Worm (Caenorhabditis elegans): Measurements from ENCODE around the gene M163.7.

The M163.7 gene

DNA sequence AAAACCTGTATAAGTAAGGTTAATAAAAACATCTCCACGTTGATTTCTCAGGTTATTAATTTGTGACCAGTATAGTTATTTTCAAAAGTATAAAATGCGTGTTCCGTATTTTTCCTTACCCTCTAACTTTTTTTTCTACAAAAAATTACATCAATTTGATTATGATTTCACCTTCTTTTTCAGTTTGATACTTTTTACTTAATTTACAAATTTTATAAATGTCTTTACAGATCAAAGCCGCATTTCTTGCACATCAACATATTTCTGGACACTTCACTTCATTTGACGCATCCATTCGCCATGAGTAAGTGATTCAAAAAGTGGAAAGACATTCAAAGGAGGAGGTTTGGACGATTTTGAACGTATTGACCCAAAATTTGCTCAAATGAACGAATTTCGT, 4.2 kb upstream of the M163.7 start, which contains the start of gene Y66C5A.2:
TSS of gene Y66C5A.2 (plus strand) at position 301 of the 400 bp plus-strand sequence.
- TF ChIP-seq hif-1 (tag; optimal IDR thresholded peaks at IDR 0.05): no peak
- TF ChIP-seq pha-4 (GFP tag; IDR thresholded peaks at IDR 0.05): no peak
- TF ChIP-seq pha-4 (tag; optimal IDR thresholded peaks at IDR 0.05): no peak
- no peak for TF ChIP-seq dve-1 (tag; optimal IDR thresholded peaks at IDR 0.05; ENCODE audit: insufficient read depth)
- no peak for TF ChIP-seq dmd-8 (GFP tag; IDR thresholded peaks at IDR 0.05)
- no peak for TF ChIP-seq saeg-2 (GFP tag; IDR thresholded peaks at IDR 0.05)
- TF ChIP-seq gei-8 (GFP tag; optimal IDR thresholded peaks at IDR 0.05): no peak
- no peak for TF ChIP-seq snpc-1.2 (GFP tag; IDR thresholded peaks at IDR 0.05)
- no peak for TF ChIP-seq ZK337.2 (GFP tag; IDR thresholded peaks at IDR 0.05)
- TF ChIP-seq Y48G9A.11 (GFP tag; IDR thresholded peaks at IDR 0.05): no peak
- no peak for TF ChIP-seq mep-1 (tag; optimal IDR thresholded peaks at IDR 0.05)
- TF ChIP-seq zfp-3 (GFP tag; conservative IDR thresholded peaks at IDR 0.05): no peak
- TF ChIP-seq nhr-102 (tag; optimal IDR thresholded peaks at IDR 0.05): no peak
- no peak for TF ChIP-seq lsy-2 (tag; optimal IDR thresholded peaks at IDR 0.05)
- TF ChIP-seq aly-2 (tag; optimal IDR thresholded peaks at IDR 0.05): no peak
- TF ChIP-seq set-16 (GFP tag; IDR thresholded peaks at IDR 0.05): no peak

DNA sequence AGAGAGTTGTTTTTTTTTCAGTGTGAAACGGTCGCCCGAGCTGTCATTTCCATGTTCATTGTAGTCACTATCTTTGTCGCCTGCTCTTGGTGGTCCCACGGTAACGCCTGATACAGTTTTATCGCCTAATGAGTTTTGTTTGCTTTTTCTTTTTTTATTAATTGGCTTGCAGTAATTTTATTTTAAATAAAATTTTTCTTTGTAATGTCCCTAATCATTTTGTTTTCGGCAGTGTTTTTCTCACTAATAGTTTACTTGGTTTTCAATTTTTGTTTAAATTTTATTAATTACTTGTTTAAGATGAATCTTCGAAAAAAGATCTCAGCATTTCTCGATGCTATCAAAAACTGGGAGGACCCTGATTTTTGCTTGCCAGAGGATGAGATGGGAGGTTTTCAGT, 980 bp downstream of the M163.7 start, which contains the start of gene M163.22:
TSS of gene M163.22 (plus strand) at position 301 of the 400 bp plus-strand sequence.
- TF ChIP-seq dve-1 (tag; optimal IDR thresholded peaks at IDR 0.05; ENCODE audit: insufficient read depth) (no peak), madf-9 (GFP tag; conservative IDR thresholded peaks at IDR 0.05) (no peak), F26F4.8 (GFP tag; conservative IDR thresholded peaks at IDR 0.05) (no peak), unc-130 (GFP tag; optimal IDR thresholded peaks at IDR 0.05) (no peak), fos-1 (tag; optimal IDR thresholded peaks at IDR 0.05) (no peak), mes-2 (tag; optimal IDR thresholded peaks at IDR 0.05; ENCODE audit: poor library complexity, severe bottlenecking) (no peak), vab-7 (GFP tag; IDR thresholded peaks at IDR 0.05) (no peak), Y5F2A.4 (GFP tag; optimal IDR thresholded peaks at IDR 0.05) (no peak), lin-1 (GFP tag; IDR thresholded peaks at IDR 0.05) (no peak), ces-1 (GFP tag; optimal IDR thresholded peaks at IDR 0.05) (no peak), set-16 (GFP tag; IDR thresholded peaks at IDR 0.05) (no peak), mep-1 (tag; optimal IDR thresholded peaks at IDR 0.05) (no peak), ceh-20 (GFP tag; IDR thresholded peaks at IDR 0.05) (no peak), D1046.2 (GFP tag; IDR thresholded peaks at IDR 0.05) (no peak), php-3 (GFP tag; IDR thresholded peaks at IDR 0.05) (no peak), pha-4 (GFP tag; IDR thresholded peaks at IDR 0.05) (no peak), pha-4 (tag; optimal IDR thresholded peaks at IDR 0.05) (no peak), hlh-30 (tag; optimal IDR thresholded peaks at IDR 0.05; ENCODE audit: insufficient read depth) (no peak), nhr-28 (tag; optimal IDR thresholded peaks at IDR 0.05) (no peak), hlh-11 (tag; optimal IDR thresholded peaks at IDR 0.05) (no peak), egl-27 (tag; optimal IDR thresholded peaks at IDR 0.05) (no peak)

DNA sequence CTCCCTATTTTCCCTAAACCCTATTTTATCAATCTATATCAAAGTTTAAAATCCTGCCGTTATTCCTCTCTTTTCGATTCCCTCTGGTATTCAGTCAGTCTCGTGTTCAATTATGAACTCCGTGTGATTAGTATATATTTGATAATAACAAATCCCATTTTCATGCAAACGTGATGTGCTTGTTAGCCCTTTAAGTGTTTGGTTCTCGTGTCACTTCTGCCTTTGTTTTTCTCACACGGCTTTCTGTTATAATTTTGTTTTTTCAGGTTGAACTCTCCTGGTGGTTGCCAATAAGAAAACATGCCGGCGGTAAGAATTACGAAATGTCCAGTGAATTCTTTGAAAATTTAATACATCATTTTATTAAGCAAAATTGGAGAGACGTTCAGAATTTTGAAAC, 1.9 kb downstream of the M163.7 start, which contains the start of gene M163.21:
TSS of gene M163.21 (plus strand) at position 301 of the 400 bp plus-strand sequence.
- TF ChIP-seq snpc-4 (tag; optimal IDR thresholded peaks at IDR 0.05) (no peak), snpc-1.2 (GFP tag; IDR thresholded peaks at IDR 0.05) (no peak), skn-1 (tag; optimal IDR thresholded peaks at IDR 0.05) (no peak), nhr-111 (GFP tag; optimal IDR thresholded peaks at IDR 0.05) (no peak), lin-1 (GFP tag; IDR thresholded peaks at IDR 0.05) (no peak), dpl-1 (GFP tag; optimal IDR thresholded peaks at IDR 0.05) (no peak), ceh-28 (tag; optimal IDR thresholded peaks at IDR 0.05) (no peak), ceh-20 (GFP tag; IDR thresholded peaks at IDR 0.05) (no peak), hlh-30 (tag; optimal IDR thresholded peaks at IDR 0.05; ENCODE audit: insufficient read depth) (no peak), F26F4.8 (GFP tag; conservative IDR thresholded peaks at IDR 0.05) (no peak), daf-16 (GFP tag; optimal IDR thresholded peaks at IDR 0.05) (no peak), daf-16 (tag; optimal IDR thresholded peaks at IDR 0.05) (no peak), arid-1 (GFP tag; conservative IDR thresholded peaks at IDR 0.05) (no peak), nhr-102 (tag; optimal IDR thresholded peaks at IDR 0.05) (no peak), lsy-2 (tag; optimal IDR thresholded peaks at IDR 0.05) (no peak), pha-4 (GFP tag; IDR thresholded peaks at IDR 0.05) (no peak), pha-4 (tag; optimal IDR thresholded peaks at IDR 0.05) (no peak), lin-29 (GFP tag; IDR thresholded peaks at IDR 0.05) (no peak), fkh-10 (GFP tag; optimal IDR thresholded peaks at IDR 0.05) (no peak), unc-39 (tag; optimal IDR thresholded peaks at IDR 0.05) (no peak), lin-13 (GFP tag; optimal IDR thresholded peaks at IDR 0.05) (no peak)

Data from whole organism, L4 larva.